Worm (Caenorhabditis elegans) whole organism, dauer: ENCODE data around the gene prp-39.
"Not testable (repeated sequence)": the region's sequence is repeated elsewhere in the genome, so short reads cannot be mapped to it uniquely, and the experiment has no call there.

Experiments
- unc-62 ChIP-seq: sonication (generic microtip); optimal IDR thresholded peaks from 2 replicates; lab custom pipeline; 2017; ENCODE audit warnings: missing biosample characterization, missing genetic modification reagents, missing genetic modification characterization

The prp-39 gene

ce11 chrV:5696177-5696576 lies 13.7 kb upstream of the prp-39 start:
- TF ChIP-seq unc-62 (GFP tag; lab: Kevin White, UChicago), result no peak

DNA sequence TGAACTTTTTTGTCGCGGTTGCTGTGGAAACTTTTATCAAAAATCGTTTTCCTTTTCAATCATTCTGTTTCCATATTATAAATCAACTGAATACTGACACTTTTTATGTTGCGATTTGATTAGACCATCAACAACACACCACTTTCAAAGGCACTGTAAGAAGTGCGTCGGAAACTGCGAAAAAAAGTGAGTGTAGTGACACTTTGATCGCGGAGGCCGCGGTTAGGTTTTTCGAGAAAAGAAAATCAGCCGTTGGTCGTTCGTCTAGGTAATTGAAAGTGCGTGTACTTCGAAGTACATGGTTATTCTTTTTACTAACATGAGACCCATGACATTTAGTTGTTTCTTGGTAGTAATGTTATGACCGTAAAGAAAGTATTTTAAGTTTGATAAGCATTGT lies 13.2 kb upstream of the prp-39 start:
- no peak for TF ChIP-seq unc-62 (GFP tag; lab: Kevin White, UChicago)

- TF ChIP-seq unc-62 (GFP tag; lab: Kevin White, UChicago), result no peak
These were observed 11.2 kb upstream of the prp-39 start for ce11 chrV:5693595-5693994.

DNA sequence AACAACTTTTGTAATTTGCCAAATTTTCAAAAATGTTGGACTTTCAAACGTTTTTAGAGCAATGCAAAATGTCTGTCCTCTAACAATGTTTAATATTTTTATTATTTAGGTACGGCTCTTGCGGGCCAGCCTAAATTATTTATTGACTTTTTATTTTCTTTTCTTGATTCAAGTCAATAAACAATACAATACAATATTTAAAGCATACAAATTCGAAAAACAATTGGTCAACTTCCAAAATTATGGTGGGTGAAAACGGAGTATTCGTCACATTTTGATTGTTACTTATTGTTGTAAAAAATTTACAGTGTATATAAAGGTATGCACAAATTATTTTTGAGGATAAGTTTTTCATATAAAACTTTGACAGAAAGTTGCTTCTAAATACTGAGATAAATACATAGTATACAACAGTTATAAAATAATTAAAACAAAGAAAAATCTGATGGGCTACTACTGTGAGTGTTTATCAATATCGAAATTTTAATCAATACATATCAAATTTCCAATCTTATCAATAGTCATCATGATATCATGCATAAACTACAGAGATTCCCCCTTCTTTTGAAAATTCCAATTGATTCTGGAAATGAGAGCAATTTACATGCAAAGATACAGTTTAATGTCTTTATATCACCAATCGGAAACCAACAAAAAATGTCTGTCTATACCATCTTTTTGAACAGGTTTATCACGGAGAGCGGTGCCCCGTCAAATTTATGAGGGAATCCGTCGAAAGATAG lies 9.4 kb upstream of the prp-39 start, which contains the start of gene F25B4.8:
TSS of gene F25B4.8 (minus strand) at position 51 of the 743 bp plus-strand sequence.
- TF ChIP-seq unc-62 (GFP tag; lab: Kevin White, UChicago), result no peak

- TF ChIP-seq unc-62 (GFP tag; lab: Kevin White, UChicago), result no peak
These were observed 4.9 kb upstream of the prp-39 start, which contains the start of gene F25B4.7 for ce11 chrV:5687115-5687979. TSS of gene F25B4.7 (minus strand) at chrV:5687226.

- TF ChIP-seq unc-62 (GFP tag; lab: Kevin White, UChicago), result no peak
These were observed 2.1 kb upstream of the prp-39 start, which contains the start of the genes hmgs-1 and F25B4.4 for ce11 chrV:5684534-5684933. TSS of gene hmgs-1 (minus strand) at chrV:5684589. TSS of gene F25B4.4 (plus strand) at chrV:5684873.

DNA sequence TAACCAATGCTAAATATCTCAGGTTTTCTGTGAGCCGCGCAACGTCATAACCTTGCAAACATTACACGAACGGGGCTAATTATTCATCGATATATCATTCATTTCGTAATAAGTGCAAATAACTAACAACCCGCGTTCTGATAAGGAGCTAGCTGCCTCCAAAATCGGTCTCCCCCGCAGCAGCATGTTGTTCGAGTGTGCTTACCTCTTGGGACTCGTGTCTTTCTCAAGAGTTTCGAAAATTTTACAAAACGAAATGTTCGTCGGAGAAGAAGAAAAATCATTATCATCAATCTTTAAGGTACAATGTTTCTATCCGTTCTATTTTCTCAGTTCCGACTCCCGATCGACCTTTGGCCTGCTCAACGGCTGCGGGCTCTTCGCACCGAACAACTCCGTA lies 4.5 kb downstream of the prp-39 start:
- no peak for TF ChIP-seq unc-62 (GFP tag; lab: Kevin White, UChicago)

- TF ChIP-seq unc-62 (GFP tag; lab: Kevin White, UChicago), result no peak
These were observed 6.4 kb downstream of the prp-39 start, which contains the start of gene pqn-13 for ce11 chrV:5676011-5676410. TSS of gene pqn-13 (minus strand) at chrV:5676111.

DNA sequence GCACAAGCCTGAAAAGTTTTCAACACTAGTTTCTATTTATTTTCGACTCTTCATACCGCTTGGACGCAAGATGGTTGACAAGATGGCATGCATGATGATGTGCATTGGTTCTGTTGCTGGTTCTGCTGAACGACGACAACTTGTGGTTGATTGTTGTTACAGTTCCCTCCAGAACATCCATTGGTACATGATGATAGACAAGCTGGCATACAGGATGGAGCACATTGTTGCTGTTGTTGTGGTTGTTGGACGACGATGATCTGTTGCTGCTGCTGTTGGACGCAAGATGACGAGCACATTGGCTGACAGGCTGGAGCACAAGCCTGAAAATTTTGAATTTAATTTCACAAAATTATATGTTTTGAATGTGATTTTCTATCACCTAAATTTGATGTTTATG lies 10.2 kb downstream of the prp-39 start:
- TF ChIP-seq unc-62 (GFP tag; lab: Kevin White, UChicago), result no peak

DNA sequence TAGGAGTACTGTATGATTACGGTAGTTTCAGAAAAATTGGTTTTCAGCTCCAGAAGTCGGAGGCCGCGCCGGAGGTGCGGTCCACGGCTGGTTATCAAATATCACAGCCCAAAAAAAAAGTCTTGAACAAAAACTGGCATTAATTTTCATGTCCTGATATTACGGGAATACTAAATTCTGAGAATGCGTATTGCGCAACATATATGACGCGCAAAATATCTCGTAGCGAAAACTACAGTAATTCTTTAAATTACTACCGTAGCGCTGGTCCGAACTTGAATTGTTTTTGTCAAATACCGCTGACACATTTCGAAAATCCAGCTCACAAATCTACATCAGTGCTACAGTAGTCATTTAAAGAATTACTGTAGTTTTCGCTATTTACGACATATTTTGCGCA lies 13.5 kb downstream of the prp-39 start:
- TF ChIP-seq unc-62 (GFP tag; lab: Kevin White, UChicago), result no peak

DNA sequence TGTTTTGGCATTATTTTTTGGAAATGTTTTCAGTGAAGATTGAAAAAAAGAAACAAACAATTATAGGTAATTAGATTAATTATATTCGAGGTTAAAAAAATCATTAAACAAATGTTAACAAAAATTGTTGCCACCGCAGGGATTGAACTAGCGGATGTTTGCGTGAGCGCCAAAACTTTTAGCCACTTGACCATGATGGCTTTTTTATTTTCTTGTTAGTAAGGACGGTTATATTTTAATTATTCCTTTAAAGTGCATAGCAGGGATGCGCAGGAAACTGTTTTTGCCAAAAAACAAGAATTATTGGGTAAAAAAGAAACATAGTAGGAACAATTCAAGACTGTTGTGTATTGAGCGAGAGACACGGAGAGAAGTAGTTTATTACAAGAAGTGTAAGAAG lies 15.1 kb downstream of the prp-39 start:
- no peak for TF ChIP-seq unc-62 (GFP tag; lab: Kevin White, UChicago)

- no peak for TF ChIP-seq unc-62 (GFP tag; lab: Kevin White, UChicago)
These were observed 16.2 kb downstream of the prp-39 start, which contains the start of gene C14C11.7 for ce11 chrV:5666036-5666729. TSS of gene C14C11.7 (minus strand) at chrV:5666086.

- TF ChIP-seq unc-62 (GFP tag; lab: Kevin White, UChicago), result not testable (repeated sequence)
These were observed 19.1 kb downstream of the prp-39 start, which contains the start of gene C14C11.1 for ce11 chrV:5663317-5663716. TSS of gene C14C11.1 (plus strand) at chrV:5663617.

DNA sequence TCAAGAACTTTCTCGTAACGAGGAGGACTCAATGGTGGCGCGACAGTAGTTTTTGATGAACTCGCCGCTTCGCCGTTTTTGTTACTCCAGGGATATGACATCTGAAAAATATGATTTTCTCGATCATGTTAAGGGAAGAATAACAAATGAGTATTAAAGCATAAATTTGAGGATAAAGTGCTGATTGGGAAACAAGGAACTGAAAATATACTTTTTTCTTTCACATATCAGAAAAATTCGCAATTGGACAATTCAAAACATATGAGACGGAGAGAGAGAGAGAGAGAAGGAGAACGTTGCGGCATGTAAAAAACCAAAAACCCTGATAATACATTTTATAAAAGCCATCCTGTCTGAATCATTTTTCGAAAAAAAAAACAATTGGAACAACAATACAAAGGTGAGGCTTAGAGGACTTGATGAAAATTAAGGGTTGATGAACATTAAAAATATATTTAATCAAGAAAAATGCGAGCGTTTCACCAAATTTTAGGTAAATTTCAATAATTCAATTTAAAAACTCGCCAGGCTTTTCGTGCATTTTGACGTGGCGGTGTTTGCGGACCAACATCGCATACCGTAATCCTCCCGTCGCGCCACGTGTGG lies 21.7 kb downstream of the prp-39 start, which contains the start of the genes mut-14 and C14C11.2:
TSS of gene mut-14 (minus strand) at position 101 of the 606 bp plus-strand sequence.
TSS of gene C14C11.2 (plus strand) at position 556 of the 606 bp plus-strand sequence.
- no peak for TF ChIP-seq unc-62 (GFP tag; lab: Kevin White, UChicago)
